Worm (Caenorhabditis elegans) whole organism, early embryonic: ENCODE data around the gene ced-13.

Experiments
- B0310.2 ChIP-seq: sonication (generic microtip); optimal IDR thresholded peaks from 2 replicates; lab custom pipeline; 2016; ENCODE audit warnings: mild to moderate bottlenecking, missing genetic modification characterization, missing compliant biosample characterization
- F13C5.2 ChIP-seq: sonication (generic microtip); optimal IDR thresholded peaks from 2 replicates; lab custom pipeline; 2017; ENCODE audit warnings: mild to moderate bottlenecking, missing genetic modification characterization, inconsistent platforms, missing compliant biosample characterization
- aly-1 ChIP-seq: sonication (generic microtip); optimal IDR thresholded peaks from 2 replicates; lab custom pipeline; 2016; ENCODE audit warnings: missing genetic modification characterization, missing compliant biosample characterization
- ama-1 ChIP-seq: fragments of 150-350 bp; optimal IDR thresholded peaks from 2 replicates; lab custom pipeline; 2014
- ceh-13 ChIP-seq: fragments of 200-800 bp; sonication (Bioruptor generic); optimal IDR thresholded peaks from 2 replicates; lab custom pipeline; 2018; ENCODE audit warnings: mild to moderate bottlenecking, missing genetic modification characterization, missing compliant biosample characterization
- ceh-36 ChIP-seq: sonication (generic microtip); optimal IDR thresholded peaks from 2 replicates; lab custom pipeline; 2016; ENCODE audit warnings: missing genetic modification characterization, inconsistent platforms, missing compliant biosample characterization
- ets-7 ChIP-seq: sonication (generic microtip); optimal IDR thresholded peaks from 2 replicates; lab custom pipeline; 2016; ENCODE audit warnings: missing genotype, missing genetic modification characterization, missing compliant biosample characterization
- flt-1 ChIP-seq: fragments of 200-800 bp; sonication (Bioruptor generic); IDR thresholded peaks from 2 replicates; pipeline ENCODE4 v1.3.6; 2022; ENCODE audit warnings: missing genetic modification characterization, missing compliant biosample characterization
- hmbx-1 ChIP-seq: sonication (generic microtip); optimal IDR thresholded peaks from 2 replicates; lab custom pipeline; 2016; ENCODE audit warnings: mild to moderate bottlenecking, missing genetic modification characterization, missing compliant biosample characterization
- hmg-4 ChIP-seq: fragments of 200-800 bp; sonication (Bioruptor generic); optimal IDR thresholded peaks from 2 replicates; lab custom pipeline; 2018; ENCODE audit warnings: mild to moderate bottlenecking, missing genetic modification characterization, missing compliant biosample characterization
- hnd-1 ChIP-seq: sonication (generic microtip); optimal IDR thresholded peaks from 2 replicates; lab custom pipeline; 2016; ENCODE audit warnings: missing genetic modification characterization, missing compliant biosample characterization
- pes-1 ChIP-seq: fragments of 200-800 bp; sonication (Bioruptor generic); IDR thresholded peaks from 2 replicates; pipeline ENCODE4 v1.3.6; 2022; ENCODE audit warnings: missing genetic modification reagents, missing genetic modification characterization, missing compliant biosample characterization
- scrt-1 ChIP-seq: fragments of 200-800 bp; sonication (Bioruptor generic); IDR thresholded peaks from 2 replicates; pipeline ENCODE4 v1.3.6; 2022; ENCODE audit warnings: missing genetic modification characterization, missing compliant biosample characterization
- sea-1 ChIP-seq: fragments of 200-800 bp; sonication (Bioruptor generic); conservative IDR thresholded peaks from 2 replicates; pipeline ENCODE4 v1.3.6; 2022; ENCODE audit warnings: missing genetic modification characterization, missing compliant biosample characterization
- tbx-11 ChIP-seq: fragments of 200-800 bp; sonication (Bioruptor generic); IDR thresholded peaks from 2 replicates; pipeline ENCODE4 v1.3.6; 2022; ENCODE audit warnings: missing genetic modification characterization, missing compliant biosample characterization
- tbx-37 ChIP-seq: fragments of 200-800 bp; sonication (Bioruptor generic); conservative IDR thresholded peaks from 2 replicates; pipeline ENCODE4 v1.3.6; 2022; ENCODE audit warnings: missing genetic modification reagents, missing genetic modification characterization, missing compliant biosample characterization
- tra-4 ChIP-seq: sonication (generic microtip); optimal IDR thresholded peaks from 2 replicates; lab custom pipeline; 2017; ENCODE audit warnings: missing genetic modification characterization, missing compliant biosample characterization

ced-13 gene

DNA sequence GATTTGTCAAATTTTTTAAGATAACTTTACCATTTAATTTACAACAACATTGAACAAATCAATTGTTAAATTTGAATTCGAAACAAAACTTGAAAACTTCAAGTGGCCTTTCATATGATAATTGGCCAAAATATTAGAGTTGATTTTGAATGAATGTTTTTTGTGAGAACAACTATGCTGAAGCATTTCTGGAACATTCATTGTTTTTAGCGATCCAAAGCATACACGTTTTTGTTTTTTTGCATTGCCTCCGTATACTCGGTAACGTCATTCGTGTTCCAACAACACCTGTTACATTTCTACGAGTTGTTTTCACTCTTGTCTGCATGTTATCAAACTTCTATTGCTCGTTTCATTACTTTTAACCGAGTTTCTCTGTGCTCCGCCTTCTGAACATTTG is 22.5 kb downstream of the ced-13 start:
- TF ChIP-seq ceh-36 (tag; lab: Kevin White, UChicago) (no peak), hnd-1 (tag; lab: Kevin White, UChicago) (no peak), hmg-4 (GFP tag; lab: Kevin White, UChicago) (no peak), ets-7 (tag; lab: Kevin White, UChicago) (no peak)

- no peak for TF ChIP-seq hmbx-1 (tag; lab: Kevin White, UChicago)
- TF ChIP-seq hmg-4 (GFP tag; lab: Kevin White, UChicago), result no peak
- TF ChIP-seq ceh-36 (tag; lab: Kevin White, UChicago), result no peak
- no peak for TF ChIP-seq B0310.2 (tag; lab: Kevin White, UChicago)
- TF ChIP-seq aly-1 (tag; lab: Kevin White, UChicago), result no peak
- no peak for TF ChIP-seq flt-1 (GFP tag; lab: Robert Waterston, UW)
- no peak for TF ChIP-seq tbx-37 (GFP tag; lab: Robert Waterston, UW)
- TF ChIP-seq pes-1 (GFP tag; lab: Robert Waterston, UW), result no peak
- no peak for TF ChIP-seq hnd-1 (tag; lab: Kevin White, UChicago)
- no peak for TF ChIP-seq F13C5.2 (tag; lab: Kevin White, UChicago)
- no peak for TF ChIP-seq ets-7 (tag; lab: Kevin White, UChicago)
- no peak for TF ChIP-seq ama-1
- TF ChIP-seq tra-4 (tag; lab: Kevin White, UChicago), result no peak
- no peak for TF ChIP-seq ceh-13
- no peak for TF ChIP-seq scrt-1 (GFP tag; lab: Robert Waterston, UW)
- no peak for TF ChIP-seq sea-1
- TF ChIP-seq tbx-11 (GFP tag; lab: Robert Waterston, UW), result no peak
Measured at ce11 chrX:8276333-8276732, 23.1 kb downstream of the ced-13 start.

DNA sequence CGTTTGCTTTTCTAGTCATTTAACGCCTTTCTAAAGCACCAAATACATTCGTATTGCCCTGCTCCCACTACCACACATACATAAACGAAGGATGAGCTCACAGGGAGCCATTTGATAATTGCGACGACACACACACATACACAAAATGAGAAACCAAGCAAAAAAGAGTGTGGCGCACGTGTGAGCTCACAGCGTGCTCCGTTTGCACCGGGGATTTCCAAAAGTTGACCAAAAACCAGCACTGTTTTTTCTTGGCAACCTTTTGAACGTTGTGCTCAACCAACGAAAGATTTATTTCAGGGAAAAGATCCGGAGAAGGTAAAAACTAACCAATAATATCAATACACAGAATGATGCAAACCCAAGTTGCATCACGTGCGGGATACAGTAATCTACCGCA is 24.6 kb downstream of the ced-13 start, which contains the start of gene ksr-1:
Gene ksr-1 (plus strand): TSS at position 301 of the 400 bp plus-strand sequence.
- TF ChIP-seq flt-1 (GFP tag; lab: Robert Waterston, UW), result no peak
- TF ChIP-seq B0310.2 (tag; lab: Kevin White, UChicago), result no peak
- no peak for TF ChIP-seq hmg-4 (GFP tag; lab: Kevin White, UChicago)
- TF ChIP-seq ets-7 (tag; lab: Kevin White, UChicago), result no peak
- no peak for TF ChIP-seq hnd-1 (tag; lab: Kevin White, UChicago)
- no peak for TF ChIP-seq pes-1 (GFP tag; lab: Robert Waterston, UW)
- TF ChIP-seq scrt-1 (GFP tag; lab: Robert Waterston, UW), result no peak
- TF ChIP-seq ceh-36 (tag; lab: Kevin White, UChicago), result no peak
- TF ChIP-seq ama-1, result no peak
- no peak for TF ChIP-seq aly-1 (tag; lab: Kevin White, UChicago)
- no peak for TF ChIP-seq ceh-13
- TF ChIP-seq tbx-37 (GFP tag; lab: Robert Waterston, UW), result no peak
- no peak for TF ChIP-seq hmbx-1 (tag; lab: Kevin White, UChicago)

- TF ChIP-seq aly-1 (tag; lab: Kevin White, UChicago) (peak; percentile 5), flt-1 (GFP tag; lab: Robert Waterston, UW) (no peak)
Measured at ce11 chrX:8273496-8273895, 26.0 kb downstream of the ced-13 start.

- TF ChIP-seq ets-7 (tag; lab: Kevin White, UChicago) (no peak), B0310.2 (tag; lab: Kevin White, UChicago) (no peak), pes-1 (GFP tag; lab: Robert Waterston, UW) (no peak), hnd-1 (tag; lab: Kevin White, UChicago) (no peak), ceh-13 (no peak), hmg-4 (GFP tag; lab: Kevin White, UChicago) (no peak), flt-1 (GFP tag; lab: Robert Waterston, UW) (no peak), tbx-11 (GFP tag; lab: Robert Waterston, UW) (no peak)
Measured at ce11 chrX:8270971-8271553, 28.4 kb downstream of the ced-13 start, which contains the start of gene cutl-29. Gene cutl-29 (minus strand): TSS chrX:8271021.

ce11 chrX:8268083-8268482 is 31.4 kb downstream of the ced-13 start:
- no peak for TF ChIP-seq flt-1 (GFP tag; lab: Robert Waterston, UW)
- TF ChIP-seq ama-1, result no peak

DNA sequence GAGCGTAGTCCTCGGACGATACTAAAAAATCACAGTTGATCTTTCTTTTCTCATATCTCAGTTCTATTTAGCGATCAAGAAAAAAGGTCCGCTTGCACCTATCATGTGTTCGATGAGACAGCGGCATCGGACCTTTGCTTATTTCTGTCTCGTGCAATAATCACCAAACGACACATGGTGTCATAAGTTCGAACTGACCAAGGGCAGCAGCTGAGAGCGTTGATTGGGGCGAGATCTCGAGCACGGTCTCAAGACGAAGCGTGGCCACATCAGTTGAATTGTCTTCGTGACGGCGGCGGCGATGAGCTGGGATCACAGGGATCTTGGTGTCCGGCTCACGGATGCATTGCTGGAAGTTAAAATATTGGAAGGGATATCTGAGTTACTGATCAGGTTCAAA is 36.7 kb downstream of the ced-13 start:
- TF ChIP-seq hmg-4 (GFP tag; lab: Kevin White, UChicago) (no peak), hmbx-1 (tag; lab: Kevin White, UChicago) (no peak), B0310.2 (tag; lab: Kevin White, UChicago) (no peak), ceh-13 (no peak), flt-1 (GFP tag; lab: Robert Waterston, UW) (no peak)

ce11 chrX:8261125-8261684 is 38.2 kb downstream of the ced-13 start, which contains the start of gene M60.7:
Gene M60.7 (minus strand): TSS chrX:8261175.
- TF ChIP-seq sea-1, result no peak
- no peak for TF ChIP-seq ets-7 (tag; lab: Kevin White, UChicago)
- TF ChIP-seq ceh-36 (tag; lab: Kevin White, UChicago), result no peak
- TF ChIP-seq ama-1, result no peak
- no peak for TF ChIP-seq pes-1 (GFP tag; lab: Robert Waterston, UW)
- TF ChIP-seq hmg-4 (GFP tag; lab: Kevin White, UChicago), result no peak
